Worm (Caenorhabditis elegans): ENCODE measurements around the gene madf-11.

madf-11 gene

ce11 chrIII:5588746-5589145, 14.5 kb downstream of the madf-11 start:
- no peak for TF ChIP-seq pha-4 (tag; optimal IDR thresholded peaks at IDR 0.05)
- TF ChIP-seq tlf-1 (GFP tag; optimal IDR thresholded peaks at IDR 0.05): no peak
- TF ChIP-seq Y95B8A.8 (GFP tag; IDR thresholded peaks at IDR 0.05): no peak
- TF ChIP-seq ZK185.1 (tag; optimal IDR thresholded peaks at IDR 0.05; ENCODE audit: poor library complexity, severe bottlenecking): peak; percentile 9
- TF ChIP-seq unc-130 (GFP tag; optimal IDR thresholded peaks at IDR 0.05): no peak
- peak; percentile 30 for TF ChIP-seq him-1 (tag; optimal IDR thresholded peaks at IDR 0.05)
- TF ChIP-seq repo-1 (tag; optimal IDR thresholded peaks at IDR 0.05): peak; percentile 74
- 0 out of 2 replicates have a peak, but pooled peaks have one; percentile 32 for TF ChIP-seq madf-3 (GFP tag; IDR thresholded peaks at IDR 0.05)
- TF ChIP-seq cebp-2 (GFP tag; IDR thresholded peaks at IDR 0.05): no peak
- peak; percentile 43; the same call in 1 of the 2 replicates for TF ChIP-seq D2030.7 (GFP tag; IDR thresholded peaks at IDR 0.05)
- no peak for TF ChIP-seq Y67H2A.10 (GFP tag; conservative IDR thresholded peaks at IDR 0.05)
- 0 out of 2 replicates have a peak, but pooled peaks have one; percentile 50 for TF ChIP-seq ceh-58 (GFP tag; IDR thresholded peaks at IDR 0.05)
- TF ChIP-seq sdz-38 (tag; optimal IDR thresholded peaks at IDR 0.05): no peak
- no peak for TF ChIP-seq ztf-28 (GFP tag; IDR thresholded peaks at IDR 0.05)
- no peak for TF ChIP-seq K11D2.4 (GFP tag; IDR thresholded peaks at IDR 0.05)
- TF ChIP-seq nfya-2 (GFP tag; IDR thresholded peaks at IDR 0.05): no peak
- no peak for TF ChIP-seq mxl-1 (tag; optimal IDR thresholded peaks at IDR 0.05)
- no peak for TF ChIP-seq nhr-27 (tag; optimal IDR thresholded peaks at IDR 0.05)
- no peak for TF ChIP-seq snpc-4 (GFP tag; optimal IDR thresholded peaks at IDR 0.05)
- TF ChIP-seq snpc-4 (tag; optimal IDR thresholded peaks at IDR 0.05): no peak
- no peak for TF ChIP-seq lin-40 (tag; optimal IDR thresholded peaks at IDR 0.05)
- no peak for TF ChIP-seq F52B5.7 (tag; optimal IDR thresholded peaks at IDR 0.05)
- peak; percentile 48; the same call in 1 of the 2 replicates for TF ChIP-seq nfyb-1 (GFP tag; IDR thresholded peaks at IDR 0.05)
- peak in 1 of 3 experiments; percentile 26 for TF ChIP-seq lin-35 (GFP tag; optimal IDR thresholded peaks at IDR 0.05)
- peak; percentile 33; the same call in 1 of the 2 replicates for TF ChIP-seq F33H1.4 (GFP tag; IDR thresholded peaks at IDR 0.05)
- peak; percentile 52 for TF ChIP-seq madf-6 (GFP tag; IDR thresholded peaks at IDR 0.05)
- TF ChIP-seq hrde-1 (tag; optimal IDR thresholded peaks at IDR 0.05; ENCODE audit: borderline replicate concordance): peak; percentile 59
- peak; percentile 14 for TF ChIP-seq F49E8.2 (tag; optimal IDR thresholded peaks at IDR 0.05; ENCODE audit: insufficient read depth)
- TF ChIP-seq zfh-2 (GFP tag; conservative IDR thresholded peaks at IDR 0.05): no peak
- no peak for TF ChIP-seq ceh-79 (tag; optimal IDR thresholded peaks at IDR 0.05)
- no peak for TF ChIP-seq rpc-1 (optimal IDR thresholded peaks at IDR 0.05)
- no peak for TF ChIP-seq rpc-1 (tag; optimal IDR thresholded peaks at IDR 0.05)
- TF ChIP-seq somi-1 (GFP tag; optimal IDR thresholded peaks at IDR 0.05): no peak
- no peak for TF ChIP-seq madf-10 (tag; optimal IDR thresholded peaks at IDR 0.05)
- peak; percentile 24 for TF ChIP-seq lsl-1 (GFP tag; optimal IDR thresholded peaks at IDR 0.05)
- TF ChIP-seq lin-54 (GFP tag; optimal IDR thresholded peaks at IDR 0.05): peak; percentile 40
- TF ChIP-seq fkh-3 (tag; optimal IDR thresholded peaks at IDR 0.05): no peak
- TF ChIP-seq Y79H2A.3 (GFP tag; conservative IDR thresholded peaks at IDR 0.05): 0 out of 2 replicates have a peak, but pooled peaks have one; percentile 59
- no peak for TF ChIP-seq mel-28 (tag; optimal IDR thresholded peaks at IDR 0.05; ENCODE audit: borderline replicate concordance)
- TF ChIP-seq snpc-3.4 (tag; optimal IDR thresholded peaks at IDR 0.05): peak; percentile 63
- no peak for TF ChIP-seq cebp-1 (GFP tag; IDR thresholded peaks at IDR 0.05)
- TF ChIP-seq cebp-1 (tag; optimal IDR thresholded peaks at IDR 0.05): peak; percentile 29
- TF ChIP-seq attf-5 (GFP tag; optimal IDR thresholded peaks at IDR 0.05): no peak
- TF ChIP-seq F37B4.10 (GFP tag; IDR thresholded peaks at IDR 0.05): no peak
- TF ChIP-seq B0019.2 (GFP tag; conservative IDR thresholded peaks at IDR 0.05): no peak
- TF ChIP-seq die-1 (tag; optimal IDR thresholded peaks at IDR 0.05): peak; percentile 8
- no peak for TF ChIP-seq lag-1 (GFP tag; IDR thresholded peaks at IDR 0.05)
- TF ChIP-seq ama-1 (optimal IDR thresholded peaks at IDR 0.05): no peak
- no peak for TF ChIP-seq ama-1 (GFP tag; optimal IDR thresholded peaks at IDR 0.05)
- no peak for TF ChIP-seq nhr-90 (tag; optimal IDR thresholded peaks at IDR 0.05)

All from whole organism, young adult.